Fruit fly (Drosophila melanogaster): ENCODE measurements around the gene Rpt2.

Rpt2 gene

dm6 chr3R:23915042-23915428 is 16.3 kb downstream of the Rpt2 start (continued):
- TF ChIP-seq prd (optimal IDR thresholded peaks at IDR 0.05) = no peak
- peak; percentile 55; the same call in 2 of the 3 replicates for TF ChIP-seq prd (GFP tag; IDR thresholded peaks at IDR 0.05)
- peak; percentile 35 for TF ChIP-seq Blimp-1 (GFP tag; optimal IDR thresholded peaks at IDR 0.05)
- peak; percentile 50 for TF ChIP-seq CG32532 (GFP tag; IDR thresholded peaks at IDR 0.05)
- peak; percentile 29; the same call in 1 of the 2 replicates for TF ChIP-seq CG31224 (GFP tag; IDR thresholded peaks at IDR 0.05)
- TF ChIP-seq CG14441 (GFP tag; IDR thresholded peaks at IDR 0.05) = peak; percentile 51
- peak; percentile 38 to 66 for TF ChIP-seq bsh (GFP tag; optimal IDR thresholded peaks at IDR 0.05)
- no peak for TF ChIP-seq CG15696 (tag; optimal IDR thresholded peaks at IDR 0.05)
- TF ChIP-seq dimm (GFP tag; IDR thresholded peaks at IDR 0.05) = no peak
- TF ChIP-seq Adf1 (GFP tag; IDR thresholded peaks at IDR 0.05) = no peak
- TF ChIP-seq Ssrp (tag; optimal IDR thresholded peaks at IDR 0.05) = peak; percentile 12
- TF ChIP-seq NfI (GFP tag; optimal IDR thresholded peaks at IDR 0.05) = no peak
- peak; percentile 5 for TF ChIP-seq slou (GFP tag; optimal IDR thresholded peaks at IDR 0.05)
- no peak for TF ChIP-seq caup (GFP tag; optimal IDR thresholded peaks at IDR 0.05; ENCODE audit: severe bottlenecking)
- peak; percentile 19; the same call in 1 of the 2 replicates for TF ChIP-seq sisA (GFP tag; IDR thresholded peaks at IDR 0.05)
- TF ChIP-seq dpn (GFP tag; optimal IDR thresholded peaks at IDR 0.05) = peak in 1 of 2 experiments; percentile 34
- TF ChIP-seq sens-2 (GFP tag; IDR thresholded peaks at IDR 0.05) = no peak
- TF ChIP-seq Fer1 (GFP tag; optimal IDR thresholded peaks at IDR 0.05) = peak; percentile 57
- no peak for TF ChIP-seq Chrac-16 (GFP tag; optimal IDR thresholded peaks at IDR 0.05)
- TF ChIP-seq CG11695 (GFP tag; IDR thresholded peaks at IDR 0.05) = 0 out of 3 replicates have a peak, but pooled peaks have one; percentile 18
- peak; percentile 31 for TF ChIP-seq CG12391 (tag; optimal IDR thresholded peaks at IDR 0.05)
- TF ChIP-seq CG2120 (GFP tag; optimal IDR thresholded peaks at IDR 0.05) = peak; percentile 50
- peak; percentile 16 for TF ChIP-seq CG10979 (tag; optimal IDR thresholded peaks at IDR 0.05)
- TF ChIP-seq inv (GFP tag; IDR thresholded peaks at IDR 0.05; ENCODE audit: partially characterized antibody) = no peak
- TF ChIP-seq Ets65A (GFP tag) = no peak
- peak; percentile 51; the same call in 1 of the 2 replicates for TF ChIP-seq H2.0 (GFP tag; IDR thresholded peaks at IDR 0.05)
- peak; percentile 43 for TF ChIP-seq Meics (GFP tag; optimal IDR thresholded peaks at IDR 0.05)
- peak; percentile 17 for TF ChIP-seq ATbp (GFP tag; optimal IDR thresholded peaks at IDR 0.05)
- no peak for TF ChIP-seq CG2202 (tag; optimal IDR thresholded peaks at IDR 0.05)
- peak; percentile 41 for TF ChIP-seq CG4424 (GFP tag; optimal IDR thresholded peaks at IDR 0.05)
- TF ChIP-seq CG9727 (GFP tag; optimal IDR thresholded peaks at IDR 0.05) = peak; percentile 26
- no peak for TF ChIP-seq gsb-n (tag; optimal IDR thresholded peaks at IDR 0.05)
- no peak for TF ChIP-seq C15 (GFP tag; IDR thresholded peaks at IDR 0.05)
- peak; percentile 54 for TF ChIP-seq ind (GFP tag; optimal IDR thresholded peaks at IDR 0.05)
- no peak for TF ChIP-seq CG7745 (tag; optimal IDR thresholded peaks at IDR 0.05)
- peak; percentile 19 for TF ChIP-seq lilli (GFP tag; optimal IDR thresholded peaks at IDR 0.05)
- TF ChIP-seq CG1603 (tag; optimal IDR thresholded peaks at IDR 0.05) = peak; percentile 58
- TF ChIP-seq CG15269 (tag; optimal IDR thresholded peaks at IDR 0.05) = peak; percentile 11
- TF ChIP-seq HLH3B (GFP tag; IDR thresholded peaks at IDR 0.05) = peak; percentile 37; the same call in 1 of the 2 replicates
- TF ChIP-seq Asciz (GFP tag; optimal IDR thresholded peaks at IDR 0.05) = peak; percentile 21
- peak; percentile 52; the same call in 2 of the 3 replicates for TF ChIP-seq row (GFP tag; IDR thresholded peaks at IDR 0.05)
- peak; percentile 34; the same call in 1 of the 2 replicates for TF ChIP-seq slbo (GFP tag; IDR thresholded peaks at IDR 0.05)
- no peak for TF ChIP-seq CG12299 (tag; optimal IDR thresholded peaks at IDR 0.05)
- peak; percentile 34; the same call in 1 of the 2 replicates for TF ChIP-seq E2f1 (GFP tag; IDR thresholded peaks at IDR 0.05)
- TF ChIP-seq Fer3 (tag; optimal IDR thresholded peaks at IDR 0.05) = peak; percentile 6
- TF ChIP-seq dysf (GFP tag; IDR thresholded peaks at IDR 0.05) = peak; percentile 36; the same call in 2 of the 3 replicates
- TF ChIP-seq CG8924 (tag; optimal IDR thresholded peaks at IDR 0.05) = peak; percentile 8
- no peak for TF ChIP-seq Dad (GFP tag; optimal IDR thresholded peaks at IDR 0.05)
- TF ChIP-seq Drgx (GFP tag; IDR thresholded peaks at IDR 0.05) = peak; percentile 49
- peak; percentile 3 for TF ChIP-seq CG12155 (GFP tag; optimal IDR thresholded peaks at IDR 0.05)
- TF ChIP-seq Rfx (GFP tag; IDR thresholded peaks at IDR 0.05) = peak; percentile 57

Data from whole organism, embryonic.